Worm (Caenorhabditis elegans) whole organism, L3 larva: ENCODE results near the gene dur-1.

Experiments
- R02D3.7 ChIP-seq: fragments of 150-350 bp; optimal IDR thresholded peaks from 2 replicates; lab custom pipeline; 2014; ENCODE audit warnings: missing biosample characterization, missing genetic modification characterization
- ZK546.5 ChIP-seq: sonication (generic microtip); optimal IDR thresholded peaks from 2 replicates; lab custom pipeline; 2017; ENCODE audit warnings: missing biosample characterization, missing genetic modification characterization
- aly-2 ChIP-seq: fragments of 150-350 bp; optimal IDR thresholded peaks from 2 replicates; lab custom pipeline; 2014; ENCODE audit warnings: missing biosample characterization, missing genetic modification characterization
- ama-1 ChIP-seq: fragments of 150-350 bp; optimal IDR thresholded peaks from 2 replicates; lab custom pipeline; 2018
- ceh-28 ChIP-seq: fragments of 150-350 bp; optimal IDR thresholded peaks from 2 replicates; lab custom pipeline; 2014; ENCODE audit warnings: missing biosample characterization, missing genetic modification reagents, missing genetic modification characterization
- ceh-82 ChIP-seq: fragments of 150-350 bp; optimal IDR thresholded peaks from 2 replicates; lab custom pipeline; 2014; ENCODE audit warnings: missing biosample characterization, missing genetic modification characterization
- ceh-9 ChIP-seq: sonication (generic microtip); optimal IDR thresholded peaks from 2 replicates; lab custom pipeline; 2018; ENCODE audit warnings: missing biosample characterization, missing genetic modification characterization
- daf-12 ChIP-seq: fragments of 150-350 bp; optimal IDR thresholded peaks from 2 replicates; lab custom pipeline; 2014; ENCODE audit warnings: missing biosample characterization, missing genetic modification reagents, missing genetic modification characterization
- egl-27 ChIP-seq: sonication (generic microtip); optimal IDR thresholded peaks from 4 replicates; lab custom pipeline; 2017; ENCODE audit warnings: missing biosample characterization, missing genetic modification reagents, missing genetic modification characterization
- egl-5 ChIP-seq: fragments of 150-350 bp; optimal IDR thresholded peaks from 2 replicates; lab custom pipeline; 2017; ENCODE audit warnings: missing biosample characterization, missing genetic modification reagents, missing genetic modification characterization, inconsistent platforms
- elt-1 ChIP-seq: fragments of 150-350 bp; optimal IDR thresholded peaks from 2 replicates; lab custom pipeline; 2014; ENCODE audit warnings: missing biosample characterization, missing genetic modification characterization
- elt-2 ChIP-seq: sonication (generic microtip); optimal IDR thresholded peaks from 2 replicates; lab custom pipeline; 2016; ENCODE audit warnings: missing genetic modification reagents, mild to moderate bottlenecking, missing genetic modification characterization, missing compliant biosample characterization
- elt-3 ChIP-seq, 3 experiments: fragments of 150-350 bp in 1 of 3; sonication (generic microtip) in 2 of 3; optimal IDR thresholded peaks; 2 replicates in 2 of 3; 4 replicates in 1 of 3; lab custom pipeline; 2014 to 2017; ENCODE audit warnings: missing biosample characterization in 3 of 3, missing genetic modification characterization in 3 of 3
- fkh-10 ChIP-seq: sonication (generic microtip); optimal IDR thresholded peaks from 2 replicates; lab custom pipeline; 2017; ENCODE audit warnings: missing biosample characterization, missing genetic modification reagents, missing genetic modification characterization
- fkh-2 ChIP-seq: fragments of 150-350 bp; optimal IDR thresholded peaks from 2 replicates; lab custom pipeline; 2014; ENCODE audit warnings: missing biosample characterization, missing genetic modification reagents, missing genetic modification characterization
- fos-1 ChIP-seq: fragments of 150-350 bp; optimal IDR thresholded peaks from 2 replicates; lab custom pipeline; 2014; ENCODE audit warnings: missing biosample characterization, missing genetic modification characterization
- hmg-11 ChIP-seq: sonication (generic microtip); optimal IDR thresholded peaks from 2 replicates; lab custom pipeline; 2016; ENCODE audit warnings: missing genetic modification characterization, missing compliant biosample characterization
- jun-1 ChIP-seq: fragments of 150-350 bp; optimal IDR thresholded peaks from 2 replicates; lab custom pipeline; 2014; ENCODE audit warnings: missing biosample characterization, missing genetic modification reagents, missing genetic modification characterization
- lin-15B ChIP-seq: fragments of 150-350 bp; optimal IDR thresholded peaks from 2 replicates; lab custom pipeline; 2014; ENCODE audit warnings: missing biosample characterization, missing genetic modification characterization
- lin-39 ChIP-seq: fragments of 150-350 bp; optimal IDR thresholded peaks from 2 replicates; lab custom pipeline; 2018; ENCODE audit warnings: missing biosample characterization, missing genetic modification reagents, missing genetic modification characterization
- lsy-12 ChIP-seq: sonication (generic microtip); optimal IDR thresholded peaks from 2 replicates; lab custom pipeline; 2016; ENCODE audit warnings: mild to moderate bottlenecking, missing genetic modification characterization, missing compliant biosample characterization
- mdl-1 ChIP-seq: fragments of 150-350 bp; optimal IDR thresholded peaks from 2 replicates; lab custom pipeline; 2014; ENCODE audit warnings: missing biosample characterization, missing genetic modification characterization
- nfya-1 ChIP-seq: sonication (generic microtip); optimal IDR thresholded peaks from 2 replicates; lab custom pipeline; 2017; ENCODE audit warnings: missing genetic modification characterization, mild to moderate bottlenecking, missing compliant biosample characterization, antibody characterized with exemption, moderate library complexity; ENCODE audit not compliant: insufficient read depth
- nhr-23 ChIP-seq: fragments of 150-350 bp; optimal IDR thresholded peaks from 2 replicates; lab custom pipeline; 2014; ENCODE audit warnings: missing biosample characterization, missing genetic modification reagents, missing genetic modification characterization
- nhr-237 ChIP-seq: fragments of 150-350 bp; optimal IDR thresholded peaks from 2 replicates; lab custom pipeline; 2014; ENCODE audit warnings: missing biosample characterization, missing genetic modification characterization
- nhr-28 ChIP-seq: fragments of 150-350 bp; optimal IDR thresholded peaks from 2 replicates; lab custom pipeline; 2014; ENCODE audit warnings: missing biosample characterization, missing genetic modification characterization
- nhr-43 ChIP-seq: sonication (generic microtip); optimal IDR thresholded peaks from 2 replicates; lab custom pipeline; 2016; ENCODE audit warnings: mild to moderate bottlenecking, missing genetic modification characterization, missing compliant biosample characterization; ENCODE audit not compliant: poor library complexity, severe bottlenecking
- nhr-67 ChIP-seq: fragments of 150-350 bp; optimal IDR thresholded peaks from 2 replicates; lab custom pipeline; 2014; ENCODE audit warnings: missing biosample characterization, missing genetic modification characterization
- nhr-76 ChIP-seq: fragments of 150-350 bp; sonication (generic microtip); optimal IDR thresholded peaks from 5 replicates; lab custom pipeline; 2014; ENCODE audit warnings: missing biosample characterization, missing genetic modification characterization
- nhr-77 ChIP-seq: fragments of 150-350 bp; optimal IDR thresholded peaks from 2 replicates; lab custom pipeline; 2014; ENCODE audit warnings: missing biosample characterization, missing genetic modification characterization
- pha-4 ChIP-seq: fragments of 150-350 bp; optimal IDR thresholded peaks from 2 replicates; lab custom pipeline; 2014; ENCODE audit warnings: missing biosample characterization, missing genetic modification reagents, missing genetic modification characterization
- pqm-1 ChIP-seq: fragments of 150-350 bp; optimal IDR thresholded peaks from 2 replicates; lab custom pipeline; 2017; ENCODE audit warnings: missing biosample characterization, missing genetic modification characterization, inconsistent platforms
- sea-2 ChIP-seq: fragments of 150-350 bp; sonication (generic microtip); optimal IDR thresholded peaks from 4 replicates; lab custom pipeline; 2014; ENCODE audit warnings: missing biosample characterization, missing genetic modification reagents, missing genetic modification characterization
- skn-1 ChIP-seq: fragments of 150-350 bp; optimal IDR thresholded peaks from 2 replicates; lab custom pipeline; 2014; ENCODE audit warnings: missing biosample characterization, missing genetic modification characterization
- snpc-4 ChIP-seq: fragments of 150-350 bp; optimal IDR thresholded peaks from 2 replicates; lab custom pipeline; 2014; ENCODE audit warnings: missing biosample characterization, missing genetic modification characterization
- tbx-2 ChIP-seq: sonication (generic microtip); optimal IDR thresholded peaks from 2 replicates; lab custom pipeline; 2016; ENCODE audit warnings: mild to moderate bottlenecking, missing genetic modification characterization, missing compliant biosample characterization
- unc-39 ChIP-seq: sonication (generic microtip); optimal IDR thresholded peaks from 4 replicates; lab custom pipeline; 2017; ENCODE audit warnings: missing biosample characterization, missing genetic modification characterization
- unc-62 ChIP-seq: fragments of 150-350 bp; sonication (generic microtip); optimal IDR thresholded peaks from 4 replicates; lab custom pipeline; 2014; ENCODE audit warnings: missing biosample characterization, missing genetic modification reagents, missing genetic modification characterization
- ztf-4 ChIP-seq: fragments of 150-350 bp; optimal IDR thresholded peaks from 2 replicates; lab custom pipeline; 2014; ENCODE audit warnings: missing biosample characterization, missing genetic modification characterization

Gene dur-1

ce11 chrIV:9943214-9943613, 15.2 kb upstream of the dur-1 start:
- TF ChIP-seq elt-1 (tag; lab: Kevin White, UChicago), result no peak
- TF ChIP-seq fos-1, result no peak
- TF ChIP-seq sea-2 (GFP tag; lab: Kevin White, UChicago), result no peak
- TF ChIP-seq tbx-2, result no peak
- no peak for TF ChIP-seq elt-2
- no peak for TF ChIP-seq hmg-11 (tag; lab: Kevin White, UChicago)
- TF ChIP-seq nhr-67 (tag; lab: Kevin White, UChicago), result no peak
- TF ChIP-seq nhr-28 (tag; lab: Kevin White, UChicago), result no peak
- TF ChIP-seq jun-1 (tag; lab: Kevin White, UChicago), result no peak
- TF ChIP-seq egl-27 (tag; lab: Kevin White, UChicago), result no peak
- no peak for TF ChIP-seq ceh-28 (tag; lab: Kevin White, UChicago)

DNA sequence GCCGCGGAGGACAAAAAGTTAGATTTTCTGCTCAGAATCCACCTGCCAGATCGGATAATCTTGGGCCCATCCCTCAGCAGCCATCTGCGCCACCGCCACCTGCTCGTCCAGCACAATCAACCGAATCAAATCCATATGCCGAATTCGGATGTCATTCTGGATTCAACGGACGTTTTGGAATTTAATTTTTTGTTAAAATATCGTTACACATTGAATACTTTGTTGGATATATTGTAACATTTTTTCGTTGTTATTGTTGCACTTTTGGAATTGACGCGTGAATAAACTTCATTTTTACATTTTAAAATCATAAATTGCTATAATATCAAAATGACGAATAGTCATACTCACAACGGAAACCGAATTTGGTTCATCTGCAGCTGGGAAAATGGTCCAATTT, 5.5 kb upstream of the dur-1 start, which contains the start of gene spe-29:
spe-29 (plus strand) TSS at position 301 of the 400 bp plus-strand sequence.
- TF ChIP-seq mdl-1 (tag; lab: Kevin White, UChicago) (no peak), daf-12 (tag; lab: Kevin White, UChicago) (no peak), nhr-23 (tag; lab: Kevin White, UChicago) (no peak), ceh-82 (tag; lab: Kevin White, UChicago) (no peak)
- TF ChIP-seq, all 47 proteins: peak for 0

DNA sequence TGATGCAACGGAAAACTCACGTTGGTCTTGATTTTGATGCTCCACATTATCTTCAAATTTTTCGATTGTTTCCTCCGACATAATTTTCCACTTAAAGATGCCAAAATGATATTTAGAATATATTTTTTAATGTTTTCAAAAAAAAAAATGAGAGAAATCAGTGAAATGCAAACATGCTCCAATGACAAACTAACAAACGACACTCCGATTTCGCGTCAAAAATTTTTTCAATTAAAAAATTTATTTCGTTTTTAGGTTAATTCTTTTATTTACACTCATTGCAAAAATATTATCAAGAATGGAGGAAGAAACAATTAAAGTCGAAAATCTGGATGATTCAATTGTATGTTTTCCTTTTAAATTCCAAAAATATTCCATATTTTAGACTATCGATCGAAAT, 4.0 kb upstream of the dur-1 start, which contains the start of the genes trmt-10A and F25H8.2:
trmt-10A (minus strand) TSS at position 159 of the 400 bp plus-strand sequence.
F25H8.2 (plus strand) TSS at position 181 of the 400 bp plus-strand sequence.
- no peak for TF ChIP-seq daf-12 (tag; lab: Kevin White, UChicago)
- no peak for TF ChIP-seq nhr-28 (tag; lab: Kevin White, UChicago)
- no peak for TF ChIP-seq nhr-77 (tag; lab: Kevin White, UChicago)
- TF ChIP-seq unc-39, result no peak
- TF ChIP-seq ceh-82 (tag; lab: Kevin White, UChicago), result no peak
- peak; percentile 75 for TF ChIP-seq lin-15B (tag; lab: Kevin White, UChicago)
- no peak for TF ChIP-seq mdl-1 (tag; lab: Kevin White, UChicago)
- TF ChIP-seq ceh-28 (tag; lab: Kevin White, UChicago), result no peak
- no peak for TF ChIP-seq pqm-1 (tag; lab: Kevin White, UChicago)
- no peak for TF ChIP-seq R02D3.7
- TF ChIP-seq egl-27 (tag; lab: Kevin White, UChicago), result no peak
- no peak for TF ChIP-seq lin-39 (tag; lab: Kevin White, UChicago)
- TF ChIP-seq pha-4 (tag; lab: Kevin White, UChicago), result peak; percentile 84
- no peak for TF ChIP-seq nhr-67 (tag; lab: Kevin White, UChicago)
- no peak for TF ChIP-seq ceh-9 (tag; lab: Kevin White, UChicago)
- TF ChIP-seq nhr-23 (tag; lab: Kevin White, UChicago), result peak; percentile 47
- no peak for TF ChIP-seq ZK546.5
- TF ChIP-seq elt-3 (tag; optimal IDR thresholded peaks at IDR 0.05; lab: Kevin White, UChicago), result no peak
- no peak for TF ChIP-seq nfya-1 (tag; lab: Kevin White, UChicago)
- no peak for TF ChIP-seq skn-1 (tag; lab: Kevin White, UChicago)
- no peak for TF ChIP-seq egl-5 (tag; lab: Kevin White, UChicago)
- no peak for TF ChIP-seq hmg-11 (tag; lab: Kevin White, UChicago)
- TF ChIP-seq nhr-76, result no peak

DNA sequence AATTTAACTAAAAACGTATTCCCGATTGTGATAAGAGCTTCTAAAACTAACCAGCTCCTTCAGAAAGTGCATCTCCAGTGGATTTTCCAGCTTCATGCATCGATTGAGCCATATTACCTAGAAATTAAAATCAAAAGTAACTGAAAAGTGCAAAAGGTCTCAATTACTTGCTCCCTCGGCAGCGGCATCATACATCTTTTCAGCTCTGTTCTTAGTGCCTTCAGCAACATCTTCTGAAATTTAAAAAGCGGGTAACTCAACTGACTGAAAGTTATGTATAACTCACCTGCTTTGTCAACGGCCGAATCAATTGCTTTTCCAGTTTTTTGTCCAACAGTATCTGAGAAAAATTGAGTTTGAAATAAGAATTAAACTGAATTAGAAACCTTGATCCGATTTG, 3.6 kb downstream of the dur-1 start:
- TF ChIP-seq ztf-4 (tag; lab: Kevin White, UChicago) (no peak), nhr-43 (tag; lab: Kevin White, UChicago) (no peak), nhr-23 (tag; lab: Kevin White, UChicago) (no peak), aly-2 (no peak)

DNA sequence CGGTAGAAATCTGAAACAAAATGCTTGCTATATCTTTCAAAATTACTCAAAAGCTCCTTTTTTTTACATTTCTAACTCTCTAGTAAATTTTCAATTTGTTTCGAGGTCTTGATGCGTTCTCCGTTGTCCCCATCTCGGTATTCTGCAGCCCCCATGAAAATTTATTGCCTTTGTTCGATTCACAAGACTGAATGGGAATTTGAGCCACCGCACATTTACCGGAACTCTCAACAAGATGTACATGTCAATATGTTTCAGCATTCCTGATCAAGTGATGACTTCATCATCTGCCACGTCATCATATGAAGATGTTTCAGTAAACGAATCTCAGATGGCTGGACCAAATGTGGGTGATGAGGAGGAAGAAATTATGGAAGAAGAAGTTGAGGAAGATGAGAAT, 7.6 kb downstream of the dur-1 start:
- no peak for TF ChIP-seq fkh-10
- no peak for TF ChIP-seq nhr-237
- no peak for TF ChIP-seq ztf-4 (tag; lab: Kevin White, UChicago)
- no peak for TF ChIP-seq fos-1
- no peak for TF ChIP-seq ceh-82 (tag; lab: Kevin White, UChicago)
- no peak for TF ChIP-seq ama-1
- no peak for TF ChIP-seq fkh-2 (tag; lab: Kevin White, UChicago)
- TF ChIP-seq elt-2, result no peak
- TF ChIP-seq jun-1 (tag; lab: Kevin White, UChicago), result no peak
- no peak for TF ChIP-seq unc-62 (GFP tag; lab: Kevin White, UChicago)
- no peak for TF ChIP-seq nhr-67 (tag; lab: Kevin White, UChicago)
- no peak for TF ChIP-seq lsy-12 (tag; lab: Kevin White, UChicago)
- no peak for TF ChIP-seq tbx-2
- no peak for TF ChIP-seq aly-2
- TF ChIP-seq ceh-28 (tag; lab: Kevin White, UChicago), result no peak
- TF ChIP-seq nfya-1 (tag; lab: Kevin White, UChicago), result no peak
- TF ChIP-seq snpc-4 (tag; lab: Kevin White, UChicago), result no peak
- TF ChIP-seq ceh-9 (tag; lab: Kevin White, UChicago), result no peak
